Worm (Caenorhabditis elegans): ENCODE measurements around the gene elo-1.

- no peak for TF ChIP-seq ztf-11 (tag; optimal IDR thresholded peaks at IDR 0.05)
- TF ChIP-seq nhr-28 (tag; optimal IDR thresholded peaks at IDR 0.05): no peak
- no peak for TF ChIP-seq ZK546.5 (tag; optimal IDR thresholded peaks at IDR 0.05)
Observed at ce11 chrIV:9510439-9510838, 15.7 kb upstream of the elo-1 start, which contains the start of gene C33A12.4.

Measured in whole organism, L4 larva.